Fruit fly (Drosophila melanogaster): ENCODE data around the gene c12.1.

c12.1 gene

DNA sequence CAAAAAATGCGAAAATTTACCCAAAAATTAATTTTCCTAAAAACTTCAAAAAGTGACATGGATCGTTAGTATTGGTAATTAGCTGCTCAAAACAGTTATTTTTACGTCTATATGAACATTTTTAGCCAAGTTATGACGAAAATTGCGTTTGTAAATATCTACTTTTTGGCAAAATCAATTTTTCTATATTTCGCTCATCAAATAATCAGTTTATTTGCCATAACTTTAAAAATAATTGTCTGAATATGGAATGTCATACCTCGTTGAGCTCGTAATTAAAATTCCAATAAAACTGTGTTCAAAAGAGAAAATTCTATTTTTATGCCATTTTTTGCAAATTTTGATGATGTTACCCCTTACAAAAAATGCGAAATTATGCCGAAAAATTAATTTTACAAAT, 22.5 kb downstream of the c12.1 start:
- TF ChIP-seq CG12605 (GFP tag; IDR thresholded peaks at IDR 0.05) (no peak), CG13204 (GFP tag; optimal IDR thresholded peaks at IDR 0.05) (no peak), CG32121 (GFP tag; IDR thresholded peaks at IDR 0.05) (no peak), fd96Ca (GFP tag; IDR thresholded peaks at IDR 0.05) (no peak), CG8159 (tag; optimal IDR thresholded peaks at IDR 0.05) (no peak), gl (tag; optimal IDR thresholded peaks at IDR 0.05) (no peak), D1 (tag; optimal IDR thresholded peaks at IDR 0.05) (no peak)

DNA sequence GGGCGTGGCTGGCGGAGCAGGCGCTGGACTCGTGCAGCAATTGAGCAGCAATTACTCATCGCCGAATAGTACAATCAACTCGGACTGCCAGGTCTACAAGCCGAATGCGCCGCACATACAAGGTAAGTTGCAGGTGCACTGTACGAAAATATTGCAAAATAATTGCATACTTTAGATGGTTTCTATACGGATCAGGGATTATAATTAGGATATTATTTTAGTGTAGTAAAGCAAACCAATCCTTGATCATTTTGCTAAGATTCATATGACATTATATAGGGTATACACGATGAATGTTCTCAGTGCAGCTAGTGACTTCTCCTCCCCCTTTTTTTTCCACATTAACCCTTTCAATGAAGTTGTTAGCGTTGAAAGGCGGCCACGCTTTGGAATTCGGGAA, 23.5 kb downstream of the c12.1 start:
- no peak for TF ChIP-seq gl (tag; optimal IDR thresholded peaks at IDR 0.05)
- TF ChIP-seq CG4496 (GFP tag; IDR thresholded peaks at IDR 0.05), result no peak
- peak; percentile 6 for TF ChIP-seq CG17806 (tag; optimal IDR thresholded peaks at IDR 0.05)
- peak; percentile 35 for TF ChIP-seq CG8159 (tag; optimal IDR thresholded peaks at IDR 0.05)
- peak; percentile 4 for TF ChIP-seq CG14655 (GFP tag; optimal IDR thresholded peaks at IDR 0.05)
- TF ChIP-seq CG15710 (tag; optimal IDR thresholded peaks at IDR 0.05), result peak; percentile 15

DNA sequence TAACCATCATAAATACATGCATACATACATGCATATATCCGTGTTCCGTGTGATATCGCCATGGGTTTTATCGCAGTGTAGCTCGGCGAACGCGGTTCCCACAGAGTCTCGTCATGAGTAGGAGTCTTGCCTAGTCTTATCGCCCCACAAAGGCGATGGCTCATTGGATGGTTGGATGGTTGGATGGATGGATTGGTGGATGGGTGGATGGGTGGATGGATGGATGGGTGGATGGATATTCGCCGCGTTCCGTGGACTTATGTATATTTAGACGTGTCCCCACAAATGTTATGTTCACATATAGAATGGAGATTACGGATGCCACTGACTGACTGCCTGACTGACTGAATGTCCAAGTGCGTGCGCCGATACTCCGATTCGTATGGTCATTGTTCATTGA, 27.8 kb downstream of the c12.1 start:
- TF ChIP-seq CG32121 (GFP tag; IDR thresholded peaks at IDR 0.05), result no peak
- TF ChIP-seq CG13204 (GFP tag; optimal IDR thresholded peaks at IDR 0.05), result no peak
- no peak for TF ChIP-seq CG15710 (tag; optimal IDR thresholded peaks at IDR 0.05)
- no peak for TF ChIP-seq rn (GFP tag; IDR thresholded peaks at IDR 0.05)
- TF ChIP-seq D1 (tag; optimal IDR thresholded peaks at IDR 0.05), result no peak
- TF ChIP-seq Pif1B (GFP tag; optimal IDR thresholded peaks at IDR 0.05), result no peak
- no peak for TF ChIP-seq CG4496 (GFP tag; IDR thresholded peaks at IDR 0.05)
- TF ChIP-seq CG34367 (tag; optimal IDR thresholded peaks at IDR 0.05), result no peak
- TF ChIP-seq CG17806 (tag; optimal IDR thresholded peaks at IDR 0.05), result no peak
- TF ChIP-seq CG8159 (tag; optimal IDR thresholded peaks at IDR 0.05), result no peak
- no peak for TF ChIP-seq fd96Ca (GFP tag; IDR thresholded peaks at IDR 0.05)

DNA sequence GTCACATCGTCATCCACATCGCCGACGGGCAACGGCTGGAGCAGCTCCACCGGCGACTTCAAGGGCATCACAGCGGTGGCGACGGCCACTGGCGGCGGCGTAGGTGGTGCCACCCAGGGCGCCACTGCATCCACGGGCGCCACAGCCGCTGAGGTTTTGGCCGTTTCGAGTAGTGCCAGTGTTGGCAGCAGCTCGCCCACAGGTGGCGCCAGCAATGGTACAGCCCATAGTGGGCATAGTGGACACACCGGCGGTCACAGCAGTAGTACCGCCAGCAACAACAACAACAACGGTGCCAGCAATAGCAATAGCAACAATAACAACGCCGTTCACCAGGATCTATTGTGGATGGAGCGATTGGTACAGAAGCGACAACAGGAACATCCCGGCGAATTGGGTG, 32.6 kb downstream of the c12.1 start:
- TF ChIP-seq CG12605 (GFP tag; IDR thresholded peaks at IDR 0.05) (no peak), CG8159 (tag; optimal IDR thresholded peaks at IDR 0.05) (no peak), CG32121 (GFP tag; IDR thresholded peaks at IDR 0.05) (no peak), CG4496 (GFP tag; IDR thresholded peaks at IDR 0.05) (no peak), Pif1B (GFP tag; optimal IDR thresholded peaks at IDR 0.05) (no peak), gl (tag; optimal IDR thresholded peaks at IDR 0.05) (no peak), CG8301 (tag; optimal IDR thresholded peaks at IDR 0.05) (no peak), CG14655 (GFP tag; optimal IDR thresholded peaks at IDR 0.05) (no peak), CG9948 (tag; optimal IDR thresholded peaks at IDR 0.05) (no peak), CG34367 (tag; optimal IDR thresholded peaks at IDR 0.05) (no peak)

DNA sequence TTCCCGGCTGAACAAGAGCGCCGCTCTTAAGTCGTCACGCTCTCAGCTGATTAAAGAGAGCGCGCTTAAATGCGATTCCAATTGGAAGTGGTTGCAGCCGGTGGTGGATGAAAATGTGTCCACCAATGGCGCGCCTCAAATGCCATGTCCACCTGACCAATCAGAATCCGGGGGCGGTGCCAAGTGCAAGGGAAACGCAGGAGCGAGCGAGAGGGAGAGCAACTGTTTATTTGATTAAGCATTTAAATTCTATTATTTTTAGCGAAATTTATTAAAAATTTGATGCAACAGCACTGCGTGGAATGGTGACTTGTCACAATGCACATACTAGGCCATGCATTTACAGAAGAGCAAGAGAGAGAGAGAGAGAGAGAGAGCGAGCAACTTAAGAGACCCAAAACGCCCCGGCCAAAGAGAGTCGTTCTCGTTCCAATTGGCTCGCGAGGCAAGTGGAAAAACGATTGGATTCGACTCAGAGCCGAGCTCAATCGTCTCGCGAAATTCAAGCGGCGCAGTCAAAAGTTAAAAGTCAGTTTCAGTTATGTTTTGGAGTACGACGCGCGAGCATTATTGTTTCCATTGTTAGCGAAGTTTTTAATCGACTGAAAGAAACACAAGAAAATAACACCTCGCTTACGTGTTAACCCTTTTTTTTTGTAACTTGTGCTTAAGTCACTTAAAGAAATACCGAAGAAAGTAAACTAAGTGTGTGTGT, 34.8 kb downstream of the c12.1 start, which contains the start of gene lz:
Gene lz (plus strand): TSS at position 626 of the 715 bp plus-strand sequence.
- TF ChIP-seq CG12605 (GFP tag; IDR thresholded peaks at IDR 0.05) (peak; percentile 28; the same call in 1 of the 2 replicates), Snoo (tag; optimal IDR thresholded peaks at IDR 0.05) (no peak), CG15710 (tag; optimal IDR thresholded peaks at IDR 0.05) (no peak)

DNA sequence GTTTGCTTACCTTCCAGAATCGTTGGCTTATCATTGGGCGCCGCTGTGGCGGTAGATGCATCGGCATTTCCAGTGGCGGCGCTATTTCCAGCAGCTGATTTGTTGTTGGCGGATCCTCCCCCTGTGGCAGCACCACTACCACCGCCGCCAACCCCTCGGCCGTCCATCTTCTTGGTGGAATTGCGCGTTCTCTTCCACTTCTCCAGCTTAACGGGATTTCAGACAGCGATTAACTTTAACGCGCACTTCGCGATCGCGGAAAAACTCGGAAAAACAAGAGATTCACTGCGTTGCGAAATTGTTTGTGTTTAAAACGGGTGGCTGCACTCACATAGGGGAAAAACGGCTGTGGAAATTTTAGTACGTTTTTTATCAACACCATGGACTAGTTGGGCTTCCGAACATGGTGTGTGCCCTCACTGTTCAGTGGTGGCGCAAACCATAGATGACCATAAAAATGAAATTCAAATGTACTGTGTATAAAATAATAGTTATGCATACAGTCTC, 36.2 kb downstream of the c12.1 start, which contains the start of gene c11.1:
Gene c11.1 (minus strand): TSS at position 335 of the 507 bp plus-strand sequence.
- TF ChIP-seq D1 (tag; optimal IDR thresholded peaks at IDR 0.05) (no peak), CG4496 (GFP tag; IDR thresholded peaks at IDR 0.05) (peak; percentile 49; the same call in 1 of the 3 replicates), CG32121 (GFP tag; IDR thresholded peaks at IDR 0.05) (peak; percentile 50; the same call in 1 of the 2 replicates)

DNA sequence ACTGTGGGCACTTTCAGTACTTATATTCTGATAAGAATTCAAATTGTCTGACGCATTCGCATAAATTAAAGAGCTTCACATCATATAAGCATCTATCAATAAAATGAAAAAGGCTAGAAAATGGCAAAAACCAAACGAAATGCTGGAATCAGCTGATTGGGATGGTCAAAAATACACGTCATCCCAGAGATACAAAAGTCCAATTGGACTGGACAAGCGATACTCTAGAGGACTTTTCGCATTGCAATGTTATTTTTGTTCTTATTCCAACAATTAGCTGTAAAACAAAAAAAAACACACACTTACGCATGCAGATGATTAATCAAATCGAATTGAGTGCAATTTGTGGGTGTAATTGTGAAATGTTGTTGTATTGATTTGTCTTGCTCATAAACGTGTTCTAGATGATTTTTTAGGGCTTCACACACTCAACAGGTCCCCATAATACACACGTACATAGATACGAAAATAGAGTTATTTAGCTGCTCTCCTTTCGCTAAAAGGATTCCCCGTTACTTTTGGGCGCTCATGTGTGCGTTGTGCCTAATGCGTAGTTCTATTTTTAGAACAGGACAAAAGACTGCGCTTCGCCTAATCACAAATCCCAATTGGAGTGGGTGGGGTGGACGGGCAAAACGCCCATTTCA, 36.9 kb downstream of the c12.1 start:
- TF ChIP-seq CG8159 (tag; optimal IDR thresholded peaks at IDR 0.05) (no peak), fd96Ca (GFP tag; IDR thresholded peaks at IDR 0.05) (no peak), CG13204 (GFP tag; optimal IDR thresholded peaks at IDR 0.05) (no peak), CG34367 (tag; optimal IDR thresholded peaks at IDR 0.05) (no peak), CG8301 (tag; optimal IDR thresholded peaks at IDR 0.05) (no peak), CG4496 (GFP tag; IDR thresholded peaks at IDR 0.05) (no peak), CG17806 (tag; optimal IDR thresholded peaks at IDR 0.05) (no peak), gl (tag; optimal IDR thresholded peaks at IDR 0.05) (no peak), rn (GFP tag; IDR thresholded peaks at IDR 0.05) (no peak), CG14655 (GFP tag; optimal IDR thresholded peaks at IDR 0.05) (no peak), Pif1A (GFP tag; optimal IDR thresholded peaks at IDR 0.05) (no peak), CG12605 (GFP tag; IDR thresholded peaks at IDR 0.05) (no peak), Snoo (tag; optimal IDR thresholded peaks at IDR 0.05) (no peak)

All from whole organism, pupa.